Worm (Caenorhabditis elegans): ENCODE measurements around the gene pkc-3.

- no peak for TF ChIP-seq dao-5 (tag; optimal IDR thresholded peaks at IDR 0.05)
- no peak for TF ChIP-seq him-1 (tag; optimal IDR thresholded peaks at IDR 0.05)
These were observed 49.6 kb upstream of the pkc-3 start for ce11 chrII:5330206-5330686.
